Fruit fly (Drosophila melanogaster) whole organism, embryonic: ENCODE measurements around the gene bor.

Experiments
- BEAF-32 ChIP-seq: fragments of 200-800 bp; sonication (Bioruptor generic); optimal IDR thresholded peaks from 3 replicates; lab custom pipeline; 2017; ENCODE audit warnings: missing biosample characterization, missing genetic modification characterization, mild to moderate bottlenecking, moderate library complexity, missing genetic modification reagents
- Blimp-1 ChIP-seq: fragments of 200-800 bp; sonication (Bioruptor generic); optimal IDR thresholded peaks from 3 replicates; lab custom pipeline; 2018; ENCODE audit warnings: missing biosample characterization, missing genetic modification characterization, mild to moderate bottlenecking, moderate library complexity, missing genetic modification reagents
- CG10979 ChIP-seq: fragments of 200-800 bp; sonication (Bioruptor generic); optimal IDR thresholded peaks from 2 replicates; lab custom pipeline; 2018; ENCODE audit warnings: missing biosample characterization, mild to moderate bottlenecking, missing genetic modification characterization, moderate library complexity
- CG11723 ChIP-seq: fragments of 200-800 bp; sonication (Bioruptor generic); optimal IDR thresholded peaks from 2 replicates; lab custom pipeline; 2017; ENCODE audit warnings: missing biosample characterization, mild to moderate bottlenecking, missing genetic modification characterization
- CG12219 ChIP-seq: fragments of 200-800 bp; sonication (Bioruptor generic); optimal IDR thresholded peaks from 3 replicates; lab custom pipeline; 2018; ENCODE audit warnings: missing biosample characterization, mild to moderate bottlenecking, missing genetic modification characterization
- CG12299 ChIP-seq: fragments of 200-800 bp; sonication (Bioruptor generic); optimal IDR thresholded peaks from 2 replicates; lab custom pipeline; 2018; ENCODE audit warnings: missing biosample characterization, mild to moderate bottlenecking, missing genetic modification characterization
- CG14014 ChIP-seq: fragments of 200-800 bp; sonication (Bioruptor generic); IDR thresholded peaks from 2 replicates; pipeline ENCODE4 v1.3.6; 2022; ENCODE audit warnings: missing biosample characterization, missing genetic modification characterization
- CG1529 ChIP-seq: fragments of 200-800 bp; sonication (Bioruptor generic); optimal IDR thresholded peaks from 3 replicates; lab custom pipeline; 2018; ENCODE audit warnings: missing biosample characterization, missing genetic modification characterization
- CG16813 ChIP-seq: fragments of 200-800 bp; sonication (Bioruptor generic); IDR thresholded peaks from 3 replicates; pipeline ENCODE4 v1.3.6; 2022; ENCODE audit warnings: missing biosample characterization, missing genetic modification characterization; ENCODE audit not compliant: partially characterized antibody
- CG17359 ChIP-seq: fragments of 200-800 bp; sonication (Bioruptor generic); optimal IDR thresholded peaks from 3 replicates; lab custom pipeline; 2018; ENCODE audit warnings: missing biosample characterization, mild to moderate bottlenecking, missing genetic modification characterization, moderate library complexity
- CG17802 ChIP-seq: fragments of 200-800 bp; sonication (Bioruptor generic); optimal IDR thresholded peaks from 2 replicates; lab custom pipeline; 2018; ENCODE audit warnings: missing biosample characterization, mild to moderate bottlenecking, missing genetic modification characterization, moderate library complexity
- CG18262 ChIP-seq: fragments of 200-800 bp; optimal IDR thresholded peaks from 3 replicates; lab custom pipeline; 2019; ENCODE audit warnings: missing biosample characterization, mild to moderate bottlenecking, missing genetic modification characterization, moderate library complexity
- CG18619 ChIP-seq: fragments of 200-800 bp; sonication (Bioruptor generic); optimal IDR thresholded peaks from 3 replicates; lab custom pipeline; 2017; ENCODE audit warnings: missing biosample characterization, mild to moderate bottlenecking, missing genetic modification characterization
- CG4854 ChIP-seq: fragments of 200-800 bp; sonication (Bioruptor generic); optimal IDR thresholded peaks from 2 replicates; lab custom pipeline; 2016; ENCODE audit warnings: missing biosample characterization, missing genetic modification characterization, inconsistent platforms
- CG7745 ChIP-seq: fragments of 200-800 bp; sonication (Bioruptor generic); optimal IDR thresholded peaks from 2 replicates; lab custom pipeline; 2018; ENCODE audit warnings: missing biosample characterization, mild to moderate bottlenecking, missing genetic modification characterization, moderate library complexity
- CG7928 ChIP-seq: fragments of 200-800 bp; sonication (Bioruptor generic); optimal IDR thresholded peaks from 2 replicates; lab custom pipeline; 2017; ENCODE audit warnings: missing biosample characterization, mild to moderate bottlenecking, missing genetic modification characterization
- CG8359 ChIP-seq: fragments of 200-800 bp; sonication (Bioruptor generic); optimal IDR thresholded peaks from 2 replicates; lab custom pipeline; 2017; ENCODE audit warnings: missing biosample characterization, mild to moderate bottlenecking, missing genetic modification characterization, borderline replicate concordance
- CG9932 ChIP-seq: fragments of 200-800 bp; sonication (Bioruptor generic); IDR thresholded peaks from 2 replicates; pipeline ENCODE4 v1.3.6; 2022; ENCODE audit warnings: missing biosample characterization, missing genetic modification characterization
- CHES-1-like ChIP-seq: fragments of 200-800 bp; sonication (Bioruptor generic); optimal IDR thresholded peaks from 2 replicates; lab custom pipeline; 2016; ENCODE audit warnings: missing biosample characterization, missing genetic modification characterization
- Dek ChIP-seq: fragments of 200-800 bp; sonication (Bioruptor generic); optimal IDR thresholded peaks from 3 replicates; lab custom pipeline; 2019; ENCODE audit warnings: missing biosample characterization, mild to moderate bottlenecking, missing genetic modification characterization, moderate library complexity
- Ets65A ChIP-seq: fragments of 200-800 bp; sonication (Bioruptor generic); peaks from one replicate; lab custom pipeline; 2016; ENCODE audit warnings: missing biosample characterization, missing genetic modification characterization
- H2.0 ChIP-seq: fragments of 200-800 bp; sonication (Bioruptor generic); IDR thresholded peaks from 2 replicates; pipeline ENCODE4 v1.3.6; 2022; ENCODE audit warnings: missing biosample characterization, missing genetic modification characterization
- HLH3B ChIP-seq: fragments of 200-800 bp; sonication (Bioruptor generic); IDR thresholded peaks from 2 replicates; pipeline ENCODE4 v1.3.6; 2022; ENCODE audit warnings: missing biosample characterization, missing genetic modification characterization
- HmgZ ChIP-seq: fragments of 200-800 bp; sonication (Bioruptor generic); optimal IDR thresholded peaks from 2 replicates; lab custom pipeline; 2018; ENCODE audit warnings: missing biosample characterization, mild to moderate bottlenecking, missing genetic modification characterization
- Hmr ChIP-seq: fragments of 200-800 bp; sonication (Bioruptor generic); optimal IDR thresholded peaks from 3 replicates; lab custom pipeline; 2017; ENCODE audit warnings: mild to moderate bottlenecking, missing biosample characterization, missing genetic modification reagents, missing genetic modification characterization
- Hr39 ChIP-seq: fragments of >200 bp; optimal IDR thresholded peaks from 2 replicates; lab custom pipeline; 2017
- MESR4 ChIP-seq: fragments of 200-800 bp; sonication (Bioruptor generic); optimal IDR thresholded peaks from 2 replicates; lab custom pipeline; 2018; ENCODE audit warnings: missing biosample characterization, mild to moderate bottlenecking, missing genetic modification characterization, moderate library complexity
- MTF-1 ChIP-seq: fragments of 200-800 bp; sonication (Bioruptor generic); optimal IDR thresholded peaks from 2 replicates; lab custom pipeline; 2018; ENCODE audit warnings: missing biosample characterization, mild to moderate bottlenecking, missing genetic modification characterization, borderline replicate concordance
- Opbp ChIP-seq: fragments of 200-800 bp; sonication (Bioruptor generic); IDR thresholded peaks from 3 replicates; pipeline ENCODE4 v1.3.6; 2022; ENCODE audit warnings: missing biosample characterization, missing genetic modification characterization; ENCODE audit not compliant: partially characterized antibody
- Poxn ChIP-seq: fragments of 200-800 bp; sonication (Bioruptor generic); IDR thresholded peaks from 2 replicates; pipeline ENCODE4 v1.3.6; 2022; ENCODE audit warnings: missing biosample characterization, missing genetic modification characterization
- Spps ChIP-seq: fragments of 200-800 bp; sonication (Bioruptor generic); optimal IDR thresholded peaks from 2 replicates; lab custom pipeline; 2018; ENCODE audit warnings: missing biosample characterization, mild to moderate bottlenecking, missing genetic modification characterization
- Tbp ChIP-seq: fragments of >200 bp; optimal IDR thresholded peaks from 2 replicates; lab custom pipeline; 2018; ENCODE audit warnings: missing biosample characterization, missing genetic modification characterization
- Usf ChIP-seq: fragments of 200-800 bp; sonication (Bioruptor generic); optimal IDR thresholded peaks from 2 replicates; lab custom pipeline; 2017; ENCODE audit warnings: missing genotype, missing biosample characterization, missing genetic modification characterization
- ash1 ChIP-seq: fragments of 200-800 bp; sonication (Bioruptor generic); optimal IDR thresholded peaks from 2 replicates; lab custom pipeline; 2018; ENCODE audit warnings: missing biosample characterization, mild to moderate bottlenecking, missing genetic modification characterization
- bbx ChIP-seq: fragments of 200-800 bp; sonication (Bioruptor generic); IDR thresholded peaks from 2 replicates; pipeline ENCODE4 v1.3.6; 2022; ENCODE audit warnings: missing biosample characterization, missing genetic modification characterization; ENCODE audit not compliant: partially characterized antibody
- crp ChIP-seq, 2 experiments: fragments of 200-800 bp; sonication (Bioruptor generic); optimal IDR thresholded peaks; 2 replicates in 1 of 2; 3 replicates in 1 of 2; lab custom pipeline; 2017; ENCODE audit warnings: missing biosample characterization in 2 of 2, missing genetic modification characterization in 2 of 2, mild to moderate bottlenecking in 1 of 2, moderate library complexity in 1 of 2
- eyg ChIP-seq: fragments of 200-800 bp; sonication (Bioruptor generic); optimal IDR thresholded peaks from 3 replicates; lab custom pipeline; 2016; ENCODE audit warnings: missing biosample characterization, missing genetic modification characterization
- gce ChIP-seq: fragments of 200-800 bp; sonication (Bioruptor generic); IDR thresholded peaks from 3 replicates; pipeline ENCODE4 v1.3.6; 2022; ENCODE audit warnings: missing biosample characterization, missing genetic modification characterization
- jing ChIP-seq: fragments of 200-800 bp; sonication (Bioruptor generic); optimal IDR thresholded peaks from 2 replicates; lab custom pipeline; 2018; ENCODE audit warnings: missing biosample characterization, mild to moderate bottlenecking, missing genetic modification characterization
- ken ChIP-seq: fragments of 200-800 bp; sonication (Bioruptor generic); IDR thresholded peaks from 3 replicates; pipeline ENCODE4 v1.3.6; 2022; ENCODE audit warnings: missing biosample characterization, missing genetic modification characterization
- nerfin-1 ChIP-seq: fragments of 200-800 bp; sonication (Bioruptor generic); optimal IDR thresholded peaks from 3 replicates; lab custom pipeline; 2019; ENCODE audit warnings: missing biosample characterization, mild to moderate bottlenecking, missing genetic modification characterization, moderate library complexity
- odd ChIP-seq: fragments of 200-800 bp; sonication (Bioruptor generic); optimal IDR thresholded peaks from 2 replicates; lab custom pipeline; 2017; ENCODE audit warnings: missing biosample characterization, mild to moderate bottlenecking, missing genetic modification characterization
- org-1 ChIP-seq: fragments of 200-800 bp; sonication (Bioruptor generic); optimal IDR thresholded peaks from 2 replicates; lab custom pipeline; 2017; ENCODE audit warnings: missing biosample characterization, missing genetic modification characterization
- salm ChIP-seq: fragments of 200-800 bp; sonication (Bioruptor generic); optimal IDR thresholded peaks from 2 replicates; lab custom pipeline; 2018; ENCODE audit warnings: missing biosample characterization, mild to moderate bottlenecking, missing genetic modification characterization
- sc ChIP-seq, 3 experiments: fragments of >200 bp in 2 of 3; fragments of 200-800 bp in 1 of 3; sonication (Bioruptor generic) in 1 of 3; optimal IDR thresholded peaks; 2 replicates in 2 of 3; 3 replicates in 1 of 3; lab custom pipeline; 2017; ENCODE audit warnings: mild to moderate bottlenecking in 1 of 3, missing biosample characterization in 1 of 3, missing genetic modification characterization in 1 of 3, missing genetic modification reagents in 1 of 3
- seq ChIP-seq: fragments of 200-800 bp; sonication (Bioruptor generic); IDR thresholded peaks from 2 replicates; pipeline ENCODE4 v1.3.6; 2022; ENCODE audit warnings: missing biosample characterization, missing genetic modification characterization
- slbo ChIP-seq: fragments of 200-800 bp; sonication (Bioruptor generic); IDR thresholded peaks from 2 replicates; pipeline ENCODE4 v1.3.6; 2022; ENCODE audit warnings: missing biosample characterization, missing genetic modification characterization
- ttk ChIP-seq: fragments of 200-800 bp; sonication (Bioruptor generic); IDR thresholded peaks from 2 replicates; pipeline ENCODE4 v2.1.2; 2022; ENCODE audit warnings: missing biosample characterization, missing genetic modification characterization
- tup ChIP-seq: fragments of 200-800 bp; sonication (Bioruptor generic); optimal IDR thresholded peaks from 2 replicates; lab custom pipeline; 2016; ENCODE audit warnings: missing biosample characterization, mild to moderate bottlenecking, missing genetic modification characterization, moderate library complexity
- tx ChIP-seq: fragments of 200-800 bp; sonication (Bioruptor generic); optimal IDR thresholded peaks from 2 replicates; lab custom pipeline; 2016; ENCODE audit warnings: missing biosample characterization, missing genetic modification characterization

Gene bor

DNA sequence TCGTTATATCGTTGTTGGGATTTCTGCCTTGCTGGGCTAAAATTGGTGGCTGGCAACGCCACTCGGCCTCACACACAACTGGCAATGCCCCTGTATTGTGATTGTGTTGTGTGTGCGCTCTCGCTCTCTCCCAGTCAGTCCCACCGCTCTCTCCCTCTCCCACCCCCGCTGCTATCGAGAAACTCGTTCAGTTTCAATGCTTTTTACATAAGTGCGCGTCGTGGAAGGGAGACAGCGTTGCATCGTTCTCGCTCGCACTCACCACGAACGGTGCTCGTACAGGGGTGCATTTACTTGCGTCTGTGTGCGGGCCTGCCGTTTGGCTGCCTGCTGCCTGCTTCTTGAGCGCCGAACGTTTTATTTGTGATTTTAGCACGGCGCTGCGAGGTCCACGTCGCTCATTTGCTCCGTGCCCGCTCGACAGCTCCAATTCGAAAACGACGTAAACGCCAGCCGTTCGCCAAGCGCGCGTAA lies 21.4 kb downstream of the bor start (continued):
- TF ChIP-seq CG9932 (GFP tag; lab: Robert Waterston, UW) (no peak), Tbp (GFP tag; lab: Kevin White, UChicago) (no peak), MTF-1 (peak; percentile 31), odd (GFP tag; lab: Kevin White, UChicago) (peak; percentile 49), org-1 (peak; percentile 21), Spps (tag; lab: Kevin White, UChicago) (no peak), ttk (GFP tag; lab: Robert Waterston, UW) (no peak), Poxn (GFP tag; lab: Robert Waterston, UW) (no peak), nerfin-1 (tag; lab: Kevin White, UChicago) (peak; percentile 60), gce (GFP tag; lab: Robert Waterston, UW) (no peak), CG17802 (tag; lab: Kevin White, UChicago) (no peak), CG11723 (GFP tag; lab: Kevin White, UChicago) (no peak), sc (optimal IDR thresholded peaks at IDR 0.05; lab: Kevin White, UChicago) (no peak), sc (GFP tag; optimal IDR thresholded peaks at IDR 0.05; lab: Kevin White, UChicago) (no peak), Ets65A (GFP tag; lab: Kevin White, UChicago) (peak; percentile 91), HLH3B (no peak), jing (GFP tag; lab: Kevin White, UChicago) (no peak), ken (GFP tag; lab: Robert Waterston, UW) (no peak), slbo (GFP tag; lab: Robert Waterston, UW) (no peak), CG16813 (no peak), Blimp-1 (GFP tag; lab: Kevin White, UChicago) (peak; percentile 5), CG7745 (peak; percentile 53), CHES-1-like (GFP tag; lab: Kevin White, UChicago) (peak; percentile 61), CG18619 (GFP tag; lab: Kevin White, UChicago) (no peak), CG4854 (GFP tag; lab: Kevin White, UChicago) (no peak), ash1 (GFP tag; lab: Kevin White, UChicago) (peak; percentile 88), CG17359 (tag; lab: Kevin White, UChicago) (peak; percentile 32), H2.0 (GFP tag; lab: Robert Waterston, UW) (no peak), crp (GFP tag; optimal IDR thresholded peaks at IDR 0.05; lab: Kevin White, UChicago) (peak in 1 of 2 experiments; percentile 41), CG7928 (GFP tag; lab: Kevin White, UChicago) (peak; percentile 63), HmgZ (peak; percentile 89), MESR4 (GFP tag; lab: Kevin White, UChicago) (peak; percentile 36), CG12219 (GFP tag; lab: Kevin White, UChicago) (no peak), Opbp (no peak), CG1529 (GFP tag; lab: Kevin White, UChicago) (no peak), CG10979 (tag; lab: Kevin White, UChicago) (peak; percentile 41), tx (GFP tag; lab: Kevin White, UChicago) (no peak), CG12299 (tag; lab: Kevin White, UChicago) (peak; percentile 51), CG18262 (tag; lab: Kevin White, UChicago) (peak; percentile 40), Hr39 (no peak), bbx (GFP tag; lab: Robert Waterston, UW) (no peak), CG14014 (GFP tag; lab: Robert Waterston, UW) (no peak), eyg (GFP tag; lab: Kevin White, UChicago) (no peak), BEAF-32 (GFP tag; lab: Kevin White, UChicago) (no peak), seq (GFP tag; lab: Robert Waterston, UW) (no peak), Hmr (GFP tag; lab: Kevin White, UChicago) (peak; percentile 60), tup (GFP tag; lab: Kevin White, UChicago) (no peak), Dek (tag; lab: Kevin White, UChicago) (no peak), CG8359 (peak; percentile 4), salm (peak; percentile 5), Usf (no peak)
